Fruit fly (Drosophila melanogaster) Kc167 (cell line): ENCODE data around the gene Ndf.

Experiments
- Sin3A ChIP-seq: fragments of >200 bp; optimal IDR thresholded peaks from 2 replicates; lab custom pipeline; 2018; ENCODE audit warnings: missing external identifiers
- h ChIP-seq: fragments of >200 bp; optimal IDR thresholded peaks from 3 replicates; lab custom pipeline; 2018; ENCODE audit warnings: missing external identifiers
- psq ChIP-seq: fragments of >200 bp; optimal IDR thresholded peaks from 2 replicates; lab custom pipeline; 2017; ENCODE audit warnings: missing external identifiers
- ttk ChIP-seq: sonication (Bioruptor generic); optimal IDR thresholded peaks from 2 replicates; lab custom pipeline; 2017; ENCODE audit warnings: missing external identifiers

dm6 chr2L:10026376-10026775 is 22.7 kb downstream of the Ndf start, which contains the start of gene CG13127:
- TF ChIP-seq psq (lab: Kevin White, UChicago) (no peak), h (no peak), ttk (lab: Kevin White, UChicago) (no peak), Sin3A (lab: Kevin White, UChicago) (no peak)
